Fruit fly (Drosophila melanogaster) Kc167 (cell line): Measurements from ENCODE around the gene tutl.

Source experiments
- Myc ChIP-seq: fragments of >200 bp; optimal IDR thresholded peaks from 2 replicates; lab custom pipeline; 2017; ENCODE audit warnings: missing external identifiers
- Sin3A ChIP-seq: fragments of >200 bp; optimal IDR thresholded peaks from 2 replicates; lab custom pipeline; 2018; ENCODE audit warnings: missing external identifiers
- psq ChIP-seq: fragments of >200 bp; optimal IDR thresholded peaks from 2 replicates; lab custom pipeline; 2017; ENCODE audit warnings: missing external identifiers

DNA sequence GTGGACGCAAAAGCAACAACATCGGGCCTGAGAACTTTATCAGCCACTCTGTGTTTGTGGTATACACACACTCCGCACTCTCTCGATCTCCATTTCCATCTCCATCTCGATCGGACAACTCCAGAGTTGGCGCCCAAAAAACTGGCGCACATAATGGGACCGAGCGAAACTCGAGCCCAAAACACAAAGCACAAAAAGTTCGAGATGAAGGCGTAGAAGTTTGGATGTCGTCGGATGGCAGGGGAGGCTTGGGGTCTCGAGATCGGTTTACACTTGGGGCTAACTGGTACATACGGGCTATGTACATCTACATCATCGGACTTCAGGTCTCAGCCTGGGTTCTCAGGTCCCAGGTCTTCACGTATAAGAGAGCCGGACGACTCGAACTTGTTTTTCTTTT, 3.7 kb downstream of the tutl start:
- TF ChIP-seq Myc (lab: Kevin White, UChicago): no peak
- TF ChIP-seq Sin3A (lab: Kevin White, UChicago): no peak
- no peak for TF ChIP-seq psq (lab: Kevin White, UChicago)
